Fruit fly (Drosophila melanogaster): Measurements from ENCODE around the gene Roc1a.
A peak's percentile ranks its signal among the peaks of the same experiment; 100 is the strongest.

Roc1a gene

dm6 chrX:647056-647627 lies at the start of gene Roc1a:
Roc1a (plus strand) TSS chrX:647304.
- TF ChIP-seq pad (GFP tag; optimal IDR thresholded peaks at IDR 0.05) (peak; percentile 14), Mnt (GFP tag; optimal IDR thresholded peaks at IDR 0.05) (peak; percentile 5), CG5204 (GFP tag; optimal IDR thresholded peaks at IDR 0.05) (no peak), bab1 (GFP tag; optimal IDR thresholded peaks at IDR 0.05) (peak; percentile 34), CG14711 (tag; optimal IDR thresholded peaks at IDR 0.05) (no peak), tj (GFP tag; optimal IDR thresholded peaks at IDR 0.05) (peak; percentile 53), CG12768 (GFP tag; optimal IDR thresholded peaks at IDR 0.05) (no peak), CG1620 (GFP tag; optimal IDR thresholded peaks at IDR 0.05) (peak; percentile 9), CG7101 (tag; optimal IDR thresholded peaks at IDR 0.05) (peak; percentile 43), cic (GFP tag; optimal IDR thresholded peaks at IDR 0.05) (no peak), CG11617 (GFP tag; optimal IDR thresholded peaks at IDR 0.05) (peak; percentile 20), ovo (GFP tag; optimal IDR thresholded peaks at IDR 0.05) (peak; percentile 12)

dm6 chrX:598322-599057 lies 48.6 kb upstream of the Roc1a start:
- TF ChIP-seq CG7045 (GFP tag; optimal IDR thresholded peaks at IDR 0.05) (no peak), ovo (GFP tag; optimal IDR thresholded peaks at IDR 0.05) (no peak), CG14711 (tag; optimal IDR thresholded peaks at IDR 0.05) (peak; percentile 6), tj (GFP tag; optimal IDR thresholded peaks at IDR 0.05) (no peak), CG5204 (GFP tag; optimal IDR thresholded peaks at IDR 0.05) (no peak), Crg-1 (GFP tag; optimal IDR thresholded peaks at IDR 0.05) (no peak), Mnt (GFP tag; optimal IDR thresholded peaks at IDR 0.05) (no peak), pad (GFP tag; optimal IDR thresholded peaks at IDR 0.05) (peak; percentile 14)

- TF ChIP-seq CG12768 (GFP tag; optimal IDR thresholded peaks at IDR 0.05) (peak; percentile 26), cic (GFP tag; optimal IDR thresholded peaks at IDR 0.05) (peak; percentile 52), bab1 (GFP tag; optimal IDR thresholded peaks at IDR 0.05) (no peak), Hr96 (GFP tag; optimal IDR thresholded peaks at IDR 0.05) (peak; percentile 24), tj (GFP tag; optimal IDR thresholded peaks at IDR 0.05) (no peak), kay (GFP tag; ENCODE audit: borderline replicate concordance) (no peak), CG5204 (GFP tag; optimal IDR thresholded peaks at IDR 0.05) (no peak), CG33017 (tag; optimal IDR thresholded peaks at IDR 0.05) (no peak), CG7101 (tag; optimal IDR thresholded peaks at IDR 0.05) (peak; percentile 14), toe (GFP tag; optimal IDR thresholded peaks at IDR 0.05) (no peak), Clk (GFP tag; optimal IDR thresholded peaks at IDR 0.05) (no peak), Mnt (GFP tag; optimal IDR thresholded peaks at IDR 0.05) (peak; percentile 12), CG1620 (GFP tag; optimal IDR thresholded peaks at IDR 0.05) (no peak), CG11617 (GFP tag; optimal IDR thresholded peaks at IDR 0.05) (no peak), CG14711 (tag; optimal IDR thresholded peaks at IDR 0.05) (no peak), ovo (GFP tag; optimal IDR thresholded peaks at IDR 0.05) (peak; percentile 48), pad (GFP tag; optimal IDR thresholded peaks at IDR 0.05) (no peak), cnc (optimal IDR thresholded peaks at IDR 0.05) (no peak), CG7045 (GFP tag; optimal IDR thresholded peaks at IDR 0.05) (no peak), Crg-1 (GFP tag; optimal IDR thresholded peaks at IDR 0.05) (no peak)
Measured at dm6 chrX:599727-600126, 47.4 kb upstream of the Roc1a start.

- TF ChIP-seq CG11617 (GFP tag; optimal IDR thresholded peaks at IDR 0.05) (no peak), Mnt (GFP tag; optimal IDR thresholded peaks at IDR 0.05) (no peak), CG33017 (tag; optimal IDR thresholded peaks at IDR 0.05) (no peak), kay (GFP tag; ENCODE audit: borderline replicate concordance) (no peak), ovo (GFP tag; optimal IDR thresholded peaks at IDR 0.05) (no peak), CG14711 (tag; optimal IDR thresholded peaks at IDR 0.05) (no peak), CG12768 (GFP tag; optimal IDR thresholded peaks at IDR 0.05) (no peak), CG1620 (GFP tag; optimal IDR thresholded peaks at IDR 0.05) (no peak), Hr96 (GFP tag; optimal IDR thresholded peaks at IDR 0.05) (no peak), tj (GFP tag; optimal IDR thresholded peaks at IDR 0.05) (no peak), bab1 (GFP tag; optimal IDR thresholded peaks at IDR 0.05) (no peak), cnc (optimal IDR thresholded peaks at IDR 0.05) (no peak), cic (GFP tag; optimal IDR thresholded peaks at IDR 0.05) (no peak), pad (GFP tag; optimal IDR thresholded peaks at IDR 0.05) (no peak), Clk (GFP tag; optimal IDR thresholded peaks at IDR 0.05) (no peak), CG7045 (GFP tag; optimal IDR thresholded peaks at IDR 0.05) (no peak), Crg-1 (GFP tag; optimal IDR thresholded peaks at IDR 0.05) (no peak), CG5204 (GFP tag; optimal IDR thresholded peaks at IDR 0.05) (no peak), toe (GFP tag; optimal IDR thresholded peaks at IDR 0.05) (no peak), CG7101 (tag; optimal IDR thresholded peaks at IDR 0.05) (no peak)
Measured at dm6 chrX:601984-602383, 45.1 kb upstream of the Roc1a start.

- TF ChIP-seq cnc (optimal IDR thresholded peaks at IDR 0.05) (no peak), cic (GFP tag; optimal IDR thresholded peaks at IDR 0.05) (no peak), Clk (GFP tag; optimal IDR thresholded peaks at IDR 0.05) (no peak), CG7101 (tag; optimal IDR thresholded peaks at IDR 0.05) (no peak), CG14711 (tag; optimal IDR thresholded peaks at IDR 0.05) (no peak), Crg-1 (GFP tag; optimal IDR thresholded peaks at IDR 0.05) (no peak), CG33017 (tag; optimal IDR thresholded peaks at IDR 0.05) (no peak), pad (GFP tag; optimal IDR thresholded peaks at IDR 0.05) (no peak), ovo (GFP tag; optimal IDR thresholded peaks at IDR 0.05) (no peak), CG1620 (GFP tag; optimal IDR thresholded peaks at IDR 0.05) (no peak), kay (GFP tag; ENCODE audit: borderline replicate concordance) (no peak), CG11617 (GFP tag; optimal IDR thresholded peaks at IDR 0.05) (no peak), Mnt (GFP tag; optimal IDR thresholded peaks at IDR 0.05) (no peak), bab1 (GFP tag; optimal IDR thresholded peaks at IDR 0.05) (no peak), tj (GFP tag; optimal IDR thresholded peaks at IDR 0.05) (no peak), CG7045 (GFP tag; optimal IDR thresholded peaks at IDR 0.05) (no peak), Hr96 (GFP tag; optimal IDR thresholded peaks at IDR 0.05) (no peak), CG5204 (GFP tag; optimal IDR thresholded peaks at IDR 0.05) (no peak), CG12768 (GFP tag; optimal IDR thresholded peaks at IDR 0.05) (no peak), toe (GFP tag; optimal IDR thresholded peaks at IDR 0.05) (no peak)
Measured at dm6 chrX:610048-610447, 37.1 kb upstream of the Roc1a start.

Data from whole organism, adult.